Worm (Caenorhabditis elegans): ENCODE data around the gene fipr-20.

The fipr-20 gene

ce11 chrIII:7463438-7464008 is 1.3 kb upstream of the fipr-20 start, which contains the start of gene H14A12.3 (continued):
- TF ChIP-seq hif-1 (tag; optimal IDR thresholded peaks at IDR 0.05) = peak; percentile 1 to 97
- no peak for TF ChIP-seq tra-1 (GFP tag; IDR thresholded peaks at IDR 0.05)
- no peak for TF ChIP-seq rbr-2 (tag; optimal IDR thresholded peaks at IDR 0.05)
- TF ChIP-seq nhr-76 (tag; optimal IDR thresholded peaks at IDR 0.05) = no peak
- TF ChIP-seq nhr-237 (tag; optimal IDR thresholded peaks at IDR 0.05) = no peak
- no peak for TF ChIP-seq nhr-77 (tag; optimal IDR thresholded peaks at IDR 0.05)

ce11 chrIII:7460018-7460417 is 2.2 kb downstream of the fipr-20 start, which contains the start of gene mls-1:
Gene mls-1, plus strand, starts transcription at chrIII:7460341.
- TF ChIP-seq unc-62 (GFP tag; optimal IDR thresholded peaks at IDR 0.05 in 1 of 2) (peak in 1 of 2 experiments; percentile 53), unc-62 (tag; optimal IDR thresholded peaks at IDR 0.05) (no peak), nhr-77 (tag; optimal IDR thresholded peaks at IDR 0.05) (no peak)

DNA sequence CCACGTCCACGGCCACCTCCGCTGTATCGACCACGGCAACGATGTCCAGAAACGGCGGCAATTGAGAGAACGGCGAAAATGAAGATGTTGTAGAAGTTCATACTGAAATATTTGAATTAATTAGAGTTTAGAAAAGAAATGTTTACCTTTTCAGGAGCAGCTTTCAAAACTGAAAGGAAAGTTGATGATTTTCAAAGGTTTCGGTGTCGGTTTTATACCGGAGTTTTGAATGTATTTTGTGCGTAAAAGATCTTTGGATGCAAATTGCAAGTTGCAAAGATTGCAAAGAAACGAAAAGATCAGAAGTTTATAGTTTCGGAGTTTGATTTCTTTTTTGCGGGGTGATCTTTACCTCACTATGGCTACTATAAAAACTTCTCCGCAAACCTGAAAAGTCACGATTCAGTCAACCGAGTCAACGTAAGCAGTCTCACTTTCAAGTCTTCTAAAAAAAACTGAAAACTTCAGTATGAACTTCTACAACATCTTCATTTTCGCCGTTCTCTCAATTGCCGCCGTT is 3.3 kb downstream of the fipr-20 start, which contains the start of the genes fipr-19 and fipr-18:
TSS of gene fipr-19 (minus strand) at position 101 of the 520 bp plus-strand sequence.
TSS of gene fipr-18 (plus strand) at position 470 of the 520 bp plus-strand sequence.
- no peak for TF ChIP-seq ama-1 (optimal IDR thresholded peaks at IDR 0.05)
- TF ChIP-seq ztf-7 (tag; optimal IDR thresholded peaks at IDR 0.05) = no peak
- TF ChIP-seq ztf-11 (tag; optimal IDR thresholded peaks at IDR 0.05) = no peak
- no peak for TF ChIP-seq F49E8.2 (tag; optimal IDR thresholded peaks at IDR 0.05; ENCODE audit: borderline replicate concordance)
- TF ChIP-seq nhr-28 (tag; optimal IDR thresholded peaks at IDR 0.05) = no peak
- TF ChIP-seq dmd-9 (GFP tag; IDR thresholded peaks at IDR 0.05) = no peak
- TF ChIP-seq ctbp-1 (GFP tag; IDR thresholded peaks at IDR 0.05) = no peak
- no peak for TF ChIP-seq tra-1 (GFP tag; IDR thresholded peaks at IDR 0.05)
- no peak for TF ChIP-seq lin-38 (GFP tag; IDR thresholded peaks at IDR 0.05)
- no peak for TF ChIP-seq nhr-10 (tag; optimal IDR thresholded peaks at IDR 0.05)
- no peak for TF ChIP-seq dmd-6 (GFP tag; IDR thresholded peaks at IDR 0.05)
- TF ChIP-seq daf-8 (GFP tag; IDR thresholded peaks at IDR 0.05) = no peak
- no peak for TF ChIP-seq mdt-29 (GFP tag; IDR thresholded peaks at IDR 0.05)

ce11 chrIII:7456640-7457039 is 5.6 kb downstream of the fipr-20 start, which contains the start of gene Y69F12A.1:
Gene Y69F12A.1, plus strand, starts transcription at chrIII:7456940.
- TF ChIP-seq pqm-1 (tag; optimal IDR thresholded peaks at IDR 0.05) (no peak), vab-7 (GFP tag; IDR thresholded peaks at IDR 0.05) (no peak), nhr-10 (tag; optimal IDR thresholded peaks at IDR 0.05) (no peak), nhr-76 (tag; optimal IDR thresholded peaks at IDR 0.05) (no peak), saeg-2 (GFP tag; IDR thresholded peaks at IDR 0.05) (no peak)

DNA sequence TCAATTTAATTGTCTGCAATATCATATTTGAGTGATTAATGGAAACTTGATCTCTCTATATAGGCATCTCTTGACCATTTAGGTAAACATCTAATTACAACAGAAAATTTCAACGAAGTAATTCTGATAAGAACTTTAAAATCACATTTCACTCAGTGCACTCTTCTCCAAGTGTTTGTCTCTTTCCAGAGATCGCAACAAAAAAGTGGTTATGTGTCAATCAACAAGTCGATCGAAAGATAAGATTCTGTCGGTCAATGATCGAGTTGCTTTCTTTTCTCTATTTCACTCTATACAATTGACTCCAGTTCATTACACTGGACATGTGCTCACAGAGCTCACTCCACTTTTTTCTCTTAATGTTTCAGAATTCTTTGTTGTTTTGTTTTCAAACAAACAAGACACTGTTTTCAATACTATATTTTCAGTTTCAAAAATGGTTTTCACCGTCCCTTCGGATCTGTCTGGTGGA is 8.5 kb downstream of the fipr-20 start, which contains the start of gene alh-12:
TSS of gene alh-12 (plus strand) at position 422 of the 472 bp plus-strand sequence.
- TF ChIP-seq daf-16 (GFP tag; optimal IDR thresholded peaks at IDR 0.05) (no peak), daf-16 (tag; optimal IDR thresholded peaks at IDR 0.05) (peak; percentile 94), vab-7 (GFP tag; IDR thresholded peaks at IDR 0.05) (no peak), Y48G9A.11 (GFP tag; IDR thresholded peaks at IDR 0.05) (no peak), lin-1 (GFP tag; IDR thresholded peaks at IDR 0.05) (peak; percentile 50; the same call in 1 of the 2 replicates), Y75B8A.6 (GFP tag; IDR thresholded peaks at IDR 0.05) (no peak), nhr-77 (tag; optimal IDR thresholded peaks at IDR 0.05) (peak; percentile 5), nhr-11 (tag; optimal IDR thresholded peaks at IDR 0.05) (peak; percentile 36), dve-1 (tag; optimal IDR thresholded peaks at IDR 0.05; ENCODE audit: insufficient read depth) (peak; percentile 69), hlh-30 (tag; optimal IDR thresholded peaks at IDR 0.05; ENCODE audit: insufficient read depth) (peak; percentile 28), hlh-11 (tag; optimal IDR thresholded peaks at IDR 0.05) (peak; percentile 77), nhr-28 (tag; optimal IDR thresholded peaks at IDR 0.05) (peak; percentile 80), dmd-6 (GFP tag; IDR thresholded peaks at IDR 0.05) (peak; percentile 87), mxl-3 (GFP tag; optimal IDR thresholded peaks at IDR 0.05) (peak; percentile 56), pqm-1 (tag; optimal IDR thresholded peaks at IDR 0.05) (peak; percentile 71), tra-1 (GFP tag; IDR thresholded peaks at IDR 0.05) (peak; percentile 46; the same call in 1 of the 2 replicates)

All from whole organism, L4 larva.